Worm (Caenorhabditis elegans): Measurements from ENCODE around the gene acdh-9.
"Not testable (repeated sequence)": the region's sequence is repeated elsewhere in the genome, so short reads cannot be mapped to it uniquely, and the experiment has no call there.

Gene acdh-9

ce11 chrII:840131-840530 is 8.3 kb downstream of the acdh-9 start, which contains the start of gene clc-33:
Gene clc-33 (plus strand): TSS chrII:840431.
- TF ChIP-seq hlh-30 (tag; optimal IDR thresholded peaks at IDR 0.05; ENCODE audit: insufficient read depth) (no peak), nhr-232 (tag; optimal IDR thresholded peaks at IDR 0.05) (no peak), ceh-19 (GFP tag; optimal IDR thresholded peaks at IDR 0.05) (no peak), hlh-6 (tag; optimal IDR thresholded peaks at IDR 0.05) (no peak), odd-2 (tag; optimal IDR thresholded peaks at IDR 0.05) (no peak), ref-2 (tag; optimal IDR thresholded peaks at IDR 0.05) (no peak), fkh-10 (GFP tag; optimal IDR thresholded peaks at IDR 0.05) (no peak), ama-1 (optimal IDR thresholded peaks at IDR 0.05) (no peak)

ce11 chrII:838414-838813 is 10.0 kb downstream of the acdh-9 start, which contains the start of gene F28A10.8:
Gene F28A10.8 (minus strand): TSS chrII:838514.
- TF ChIP-seq lim-6 (tag; optimal IDR thresholded peaks at IDR 0.05): no peak
- TF ChIP-seq hlh-13 (GFP tag; optimal IDR thresholded peaks at IDR 0.05): no peak
- no peak for TF ChIP-seq ceh-19 (GFP tag; optimal IDR thresholded peaks at IDR 0.05)
- TF ChIP-seq pha-4 (tag; optimal IDR thresholded peaks at IDR 0.05): no peak
- TF ChIP-seq ceh-34 (tag; optimal IDR thresholded peaks at IDR 0.05): no peak
- TF ChIP-seq tbx-7 (tag; optimal IDR thresholded peaks at IDR 0.05): no peak
- TF ChIP-seq unc-55 (GFP tag; optimal IDR thresholded peaks at IDR 0.05): no peak
- TF ChIP-seq syd-9 (tag; optimal IDR thresholded peaks at IDR 0.05): no peak
- TF ChIP-seq ceh-18 (tag; optimal IDR thresholded peaks at IDR 0.05): no peak
- TF ChIP-seq ceh-9 (tag; optimal IDR thresholded peaks at IDR 0.05): no peak
- no peak for TF ChIP-seq nhr-11 (tag; optimal IDR thresholded peaks at IDR 0.05)
- no peak for TF ChIP-seq fkh-6 (tag; optimal IDR thresholded peaks at IDR 0.05)
- TF ChIP-seq ets-4 (tag; optimal IDR thresholded peaks at IDR 0.05): no peak
- no peak for TF ChIP-seq pat-9 (tag; optimal IDR thresholded peaks at IDR 0.05)

DNA sequence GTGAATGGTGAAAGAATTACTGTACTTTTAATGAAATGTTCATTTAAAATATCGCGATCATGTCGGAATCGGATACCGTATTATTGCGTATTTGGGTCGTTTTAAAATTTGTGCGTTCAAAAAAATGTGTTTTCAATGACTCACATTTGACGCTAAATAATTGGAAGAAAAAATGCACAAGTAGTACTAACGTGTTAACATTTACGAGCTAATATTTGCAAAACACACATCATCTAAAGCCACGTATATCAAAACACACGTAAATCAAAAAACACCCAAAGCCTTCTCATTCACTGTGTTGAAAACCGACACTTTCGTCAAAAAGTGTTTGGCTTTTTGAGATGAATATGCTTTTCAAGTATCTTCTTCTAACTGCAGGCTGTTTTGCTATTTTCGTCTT is 22.9 kb downstream of the acdh-9 start, which contains the start of gene F28A10.1:
F28A10.1 (plus strand) TSS at position 301 of the 400 bp plus-strand sequence.
- no peak for TF ChIP-seq lim-6 (tag; optimal IDR thresholded peaks at IDR 0.05)
- TF ChIP-seq elt-4 (tag; optimal IDR thresholded peaks at IDR 0.05): no peak
- no peak for TF ChIP-seq ceh-19 (GFP tag; optimal IDR thresholded peaks at IDR 0.05)
- TF ChIP-seq K02D7.2 (tag; optimal IDR thresholded peaks at IDR 0.05): no peak

ce11 chrII:823529-823928 is 24.9 kb downstream of the acdh-9 start, which contains the start of gene F46F5.10:
Gene F46F5.10 (plus strand): TSS chrII:823829.
- TF ChIP-seq K02D7.2 (tag; optimal IDR thresholded peaks at IDR 0.05) (no peak), tbx-7 (tag; optimal IDR thresholded peaks at IDR 0.05) (no peak), ceh-22 (tag; optimal IDR thresholded peaks at IDR 0.05) (no peak), rnt-1 (tag; optimal IDR thresholded peaks at IDR 0.05) (no peak), gmeb-2 (tag; optimal IDR thresholded peaks at IDR 0.05) (no peak), ceh-19 (GFP tag; optimal IDR thresholded peaks at IDR 0.05) (no peak), nfya-1 (tag; optimal IDR thresholded peaks at IDR 0.05) (no peak), elt-4 (tag; optimal IDR thresholded peaks at IDR 0.05) (no peak), hlh-13 (GFP tag; optimal IDR thresholded peaks at IDR 0.05) (no peak), syd-9 (tag; optimal IDR thresholded peaks at IDR 0.05) (no peak), ceh-31 (tag; optimal IDR thresholded peaks at IDR 0.05) (no peak), unc-55 (GFP tag; optimal IDR thresholded peaks at IDR 0.05) (no peak), hlh-8 (tag; optimal IDR thresholded peaks at IDR 0.05) (no peak), ets-4 (tag; optimal IDR thresholded peaks at IDR 0.05) (no peak), lin-11 (tag; optimal IDR thresholded peaks at IDR 0.05) (no peak), fax-1 (tag; optimal IDR thresholded peaks at IDR 0.05) (no peak), ceh-9 (tag; optimal IDR thresholded peaks at IDR 0.05) (no peak), nhr-11 (tag; optimal IDR thresholded peaks at IDR 0.05) (no peak)

DNA sequence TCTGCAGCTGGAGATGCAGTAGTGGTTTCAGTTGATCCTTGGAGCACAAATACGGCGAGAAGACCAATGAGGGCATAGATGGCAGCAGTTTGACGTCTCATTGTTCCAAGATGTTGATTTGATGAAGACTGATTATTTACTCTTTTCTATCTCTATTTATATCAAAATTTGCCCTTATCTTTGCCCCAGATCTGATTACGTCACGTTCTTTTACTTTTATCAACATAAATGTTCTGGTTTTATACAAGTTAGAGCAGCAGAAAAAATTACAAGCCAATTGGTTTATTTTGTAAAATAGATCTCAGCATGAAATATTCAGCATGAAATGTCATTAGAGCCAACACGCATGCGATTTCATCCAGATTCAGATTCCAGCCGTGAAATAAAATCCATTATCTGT is 25.7 kb downstream of the acdh-9 start, which contains the start of gene msrp-4:
msrp-4 (minus strand) TSS at position 101 of the 400 bp plus-strand sequence.
- not testable (repeated sequence) for TF ChIP-seq ref-2, ceh-14, syd-9 (tag; optimal IDR thresholded peaks at IDR 0.05)

ce11 chrII:821514-821913 is 26.9 kb downstream of the acdh-9 start, which contains the start of gene F46F5.8:
Gene F46F5.8 (minus strand): TSS chrII:821614.
- TF ChIP-seq unc-86 (tag; optimal IDR thresholded peaks at IDR 0.05): no peak
- no peak for TF ChIP-seq sdc-2 (tag; optimal IDR thresholded peaks at IDR 0.05)
- TF ChIP-seq unc-3 (GFP tag; conservative IDR thresholded peaks at IDR 0.05): no peak
- TF ChIP-seq unc-3 (tag; optimal IDR thresholded peaks at IDR 0.05): no peak
- TF ChIP-seq hlh-6 (tag; optimal IDR thresholded peaks at IDR 0.05): no peak
- TF ChIP-seq elt-4 (tag; optimal IDR thresholded peaks at IDR 0.05): no peak
- no peak for TF ChIP-seq tbx-2 (tag; optimal IDR thresholded peaks at IDR 0.05)
- no peak for TF ChIP-seq mec-3 (tag; optimal IDR thresholded peaks at IDR 0.05; ENCODE audit: borderline replicate concordance)
- no peak for TF ChIP-seq K02D7.2 (tag; optimal IDR thresholded peaks at IDR 0.05)
- TF ChIP-seq elt-2 (tag; optimal IDR thresholded peaks at IDR 0.05): no peak
- no peak for TF ChIP-seq T23F11.4 (GFP tag; optimal IDR thresholded peaks at IDR 0.05)
- TF ChIP-seq ttx-3 (tag; optimal IDR thresholded peaks at IDR 0.05): no peak
- no peak for TF ChIP-seq ahr-1 (tag; optimal IDR thresholded peaks at IDR 0.05)
- TF ChIP-seq zip-5 (tag; optimal IDR thresholded peaks at IDR 0.05): no peak
- TF ChIP-seq pha-4 (tag; optimal IDR thresholded peaks at IDR 0.05): no peak
- TF ChIP-seq syd-9 (tag; optimal IDR thresholded peaks at IDR 0.05): no peak
- no peak for TF ChIP-seq nfya-1 (tag; optimal IDR thresholded peaks at IDR 0.05)

Data from whole organism, late embryonic.